Worm (Caenorhabditis elegans): Measurements from ENCODE around the gene prdm-14.
A peak's percentile ranks its signal among the peaks of the same experiment; 100 is the strongest.

The prdm-14 gene

DNA sequence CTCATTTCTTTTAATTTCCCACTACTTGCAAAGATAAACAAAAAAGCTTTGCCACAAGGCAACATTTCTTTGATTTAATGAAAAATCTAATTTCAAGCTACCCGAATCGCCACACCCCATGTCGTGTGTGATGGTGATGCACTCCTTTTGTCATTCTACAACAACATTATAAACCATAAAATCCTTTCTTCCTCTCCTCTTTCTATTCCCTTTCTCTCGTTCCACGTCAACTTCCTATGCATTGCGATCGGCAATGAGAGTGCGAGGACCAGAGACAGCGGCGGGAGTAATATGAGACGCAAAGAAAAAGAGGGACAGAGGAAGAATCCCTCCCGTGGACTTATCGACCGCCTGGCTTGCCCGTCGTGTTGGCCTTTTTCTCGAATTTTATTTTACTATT, 22.1 kb downstream of the prdm-14 start:
- TF ChIP-seq lin-39 (tag; optimal IDR thresholded peaks at IDR 0.05), result no peak
- no peak for TF ChIP-seq skn-1 (tag; optimal IDR thresholded peaks at IDR 0.05)
- TF ChIP-seq tbx-2 (tag; optimal IDR thresholded peaks at IDR 0.05), result peak; percentile 31
- TF ChIP-seq aha-1 (tag; optimal IDR thresholded peaks at IDR 0.05), result no peak
- peak; percentile 19 to 40 for TF ChIP-seq lin-35 (GFP tag; optimal IDR thresholded peaks at IDR 0.05)
- no peak for TF ChIP-seq efl-3 (GFP tag; optimal IDR thresholded peaks at IDR 0.05)
- TF ChIP-seq blmp-1 (tag; optimal IDR thresholded peaks at IDR 0.05), result peak; percentile 91
- TF ChIP-seq C04F5.9 (tag; optimal IDR thresholded peaks at IDR 0.05), result no peak
- TF ChIP-seq elt-2 (tag; optimal IDR thresholded peaks at IDR 0.05), result no peak
- no peak for TF ChIP-seq nhr-76 (tag; optimal IDR thresholded peaks at IDR 0.05)
- no peak for TF ChIP-seq aly-2 (tag; optimal IDR thresholded peaks at IDR 0.05)
- peak in 1 of 2 experiments; percentile 58 for TF ChIP-seq lsy-2 (tag; optimal IDR thresholded peaks at IDR 0.05)
- TF ChIP-seq lir-3 (tag; optimal IDR thresholded peaks at IDR 0.05; ENCODE audit: poor library complexity), result no peak
- no peak for TF ChIP-seq ama-1 (optimal IDR thresholded peaks at IDR 0.05)
- no peak for TF ChIP-seq alr-1 (tag; optimal IDR thresholded peaks at IDR 0.05; ENCODE audit: borderline replicate concordance)
- peak; percentile 38 for TF ChIP-seq xbp-1 (tag; optimal IDR thresholded peaks at IDR 0.05)
- no peak for TF ChIP-seq ztf-4 (tag; optimal IDR thresholded peaks at IDR 0.05)
- TF ChIP-seq lin-13 (GFP tag; optimal IDR thresholded peaks at IDR 0.05), result no peak
- TF ChIP-seq egl-13 (tag; optimal IDR thresholded peaks at IDR 0.05), result no peak
- no peak for TF ChIP-seq vab-15 (tag; optimal IDR thresholded peaks at IDR 0.05)
- peak; percentile 13 for TF ChIP-seq nhr-90 (tag; optimal IDR thresholded peaks at IDR 0.05; ENCODE audit: poor library complexity)
- no peak for TF ChIP-seq pag-3 (tag; optimal IDR thresholded peaks at IDR 0.05; ENCODE audit: borderline replicate concordance, insufficient read depth)
- no peak for TF ChIP-seq hlh-4 (tag; optimal IDR thresholded peaks at IDR 0.05)
- no peak for TF ChIP-seq unc-30 (tag; optimal IDR thresholded peaks at IDR 0.05)
- no peak for TF ChIP-seq Y116A8C.19 (tag; optimal IDR thresholded peaks at IDR 0.05; ENCODE audit: borderline replicate concordance)
- TF ChIP-seq nhr-71 (tag; optimal IDR thresholded peaks at IDR 0.05), result peak; percentile 64
- no peak for TF ChIP-seq nhr-237 (tag; optimal IDR thresholded peaks at IDR 0.05)
- TF ChIP-seq lin-14 (GFP tag; optimal IDR thresholded peaks at IDR 0.05), result peak; percentile 91
- no peak for TF ChIP-seq unc-98 (GFP tag; IDR thresholded peaks at IDR 0.05)
- TF ChIP-seq ets-5 (GFP tag; IDR thresholded peaks at IDR 0.05), result no peak
- no peak for TF ChIP-seq isw-1 (GFP tag; IDR thresholded peaks at IDR 0.05)
- TF ChIP-seq nhr-77 (tag; optimal IDR thresholded peaks at IDR 0.05), result no peak
- no peak for TF ChIP-seq mef-2 (tag; optimal IDR thresholded peaks at IDR 0.05)
- TF ChIP-seq egl-27 (tag; optimal IDR thresholded peaks at IDR 0.05), result peak in 1 of 2 experiments; percentile 7
- TF ChIP-seq hlh-17 (GFP tag; optimal IDR thresholded peaks at IDR 0.05; ENCODE audit: borderline replicate concordance), result no peak
- peak in 2 of 3 experiments; percentile 11 to 45 for TF ChIP-seq ceh-82 (tag; optimal IDR thresholded peaks at IDR 0.05)
- TF ChIP-seq irx-1 (tag; optimal IDR thresholded peaks at IDR 0.05), result peak; percentile 45
- TF ChIP-seq nhr-12 (tag; optimal IDR thresholded peaks at IDR 0.05), result no peak
- no peak for TF ChIP-seq ceh-8 (GFP tag; optimal IDR thresholded peaks at IDR 0.05)
- peak; percentile 71 for TF ChIP-seq rnt-1 (tag; optimal IDR thresholded peaks at IDR 0.05)
- TF ChIP-seq mdl-1 (tag; optimal IDR thresholded peaks at IDR 0.05), result peak in 1 of 2 experiments; percentile 51
- TF ChIP-seq nhr-85 (tag), result peak; percentile 67
- TF ChIP-seq efl-1 (optimal IDR thresholded peaks at IDR 0.05), result peak in 1 of 2 experiments; percentile 26
- TF ChIP-seq efl-1 (GFP tag; optimal IDR thresholded peaks at IDR 0.05 in 1 of 2), result no peak
- no peak for TF ChIP-seq zip-4 (GFP tag; optimal IDR thresholded peaks at IDR 0.05)
- peak; percentile 34 for TF ChIP-seq dsc-1 (tag; optimal IDR thresholded peaks at IDR 0.05)
- no peak for TF ChIP-seq fkh-8 (tag; optimal IDR thresholded peaks at IDR 0.05)
- no peak for TF ChIP-seq ceh-88 (GFP tag; IDR thresholded peaks at IDR 0.05)
- no peak for TF ChIP-seq nhr-28 (tag; optimal IDR thresholded peaks at IDR 0.05)
- no peak for TF ChIP-seq sox-4 (tag; optimal IDR thresholded peaks at IDR 0.05)
- TF ChIP-seq nhr-11 (tag; optimal IDR thresholded peaks at IDR 0.05), result no peak
- peak in 2 of 6 experiments; percentile 22 to 48 for TF ChIP-seq elt-3 (tag; optimal IDR thresholded peaks at IDR 0.05)
- TF ChIP-seq mab-9 (GFP tag; IDR thresholded peaks at IDR 0.05), result no peak
